Fruit fly (Drosophila melanogaster): Measurements from ENCODE around the gene Lsp1beta.

Gene Lsp1beta

DNA sequence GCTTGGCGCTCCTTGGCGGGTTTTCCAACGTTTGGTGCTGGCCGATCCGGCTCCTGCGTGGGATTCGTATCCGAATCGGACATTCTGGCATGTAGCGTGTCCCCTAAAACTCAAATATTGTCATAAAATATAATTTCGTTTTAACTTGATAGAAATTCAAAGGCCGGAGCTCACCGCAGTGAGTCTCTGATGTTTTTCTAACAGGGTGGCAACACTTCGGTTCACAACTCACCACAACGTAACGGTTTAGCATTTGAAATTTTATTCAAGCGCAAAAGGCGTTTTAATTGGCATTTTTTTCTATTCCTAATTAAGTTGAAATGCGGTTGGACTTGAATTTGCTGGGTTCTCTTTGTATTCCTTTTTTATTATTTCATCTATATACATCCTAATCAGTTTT, 13.3 kb upstream of the Lsp1beta start, which contains the start of gene CG15824:
CG15824 (minus strand) TSS at position 172 of the 400 bp plus-strand sequence.
- TF ChIP-seq CG3847 (GFP tag; IDR thresholded peaks at IDR 0.05) (0 out of 2 replicates have a peak, but pooled peaks have one; percentile 6), tio (GFP tag; optimal IDR thresholded peaks at IDR 0.05) (no peak), CG16863 (GFP tag; optimal IDR thresholded peaks at IDR 0.05) (no peak), tna (GFP tag; IDR thresholded peaks at IDR 0.05; ENCODE audit: partially characterized antibody) (no peak), Lim3 (GFP tag; IDR thresholded peaks at IDR 0.05) (no peak), Myb (GFP tag; optimal IDR thresholded peaks at IDR 0.05) (peak; percentile 95), zfh1 (GFP tag; IDR thresholded peaks at IDR 0.05) (no peak), CG2712 (tag; optimal IDR thresholded peaks at IDR 0.05) (no peak), croc (GFP tag; conservative IDR thresholded peaks at IDR 0.05) (no peak), fd64A (GFP tag; optimal IDR thresholded peaks at IDR 0.05) (no peak), Lhr (GFP tag; optimal IDR thresholded peaks at IDR 0.05) (peak; percentile 3), pfk (GFP tag; optimal IDR thresholded peaks at IDR 0.05) (no peak), trem (tag; optimal IDR thresholded peaks at IDR 0.05) (peak; percentile 24), CG12769 (tag; optimal IDR thresholded peaks at IDR 0.05) (no peak), CG1024 (GFP tag; IDR thresholded peaks at IDR 0.05) (no peak), Six4 (GFP tag; optimal IDR thresholded peaks at IDR 0.05) (no peak), CG7786 (GFP tag; optimal IDR thresholded peaks at IDR 0.05) (no peak), salm (tag; optimal IDR thresholded peaks at IDR 0.05) (no peak), tin (GFP tag; optimal IDR thresholded peaks at IDR 0.05) (no peak), gt (GFP tag; IDR thresholded peaks at IDR 0.05) (no peak), Med (GFP tag) (peak; percentile 18), CG2875 (GFP tag; optimal IDR thresholded peaks at IDR 0.05) (no peak), pb (GFP tag; optimal IDR thresholded peaks at IDR 0.05) (no peak), CG1832 (GFP tag; optimal IDR thresholded peaks at IDR 0.05) (no peak), CG6765 (GFP tag; optimal IDR thresholded peaks at IDR 0.05) (no peak), CG9727 (GFP tag; optimal IDR thresholded peaks at IDR 0.05) (no peak), Kr (GFP tag; optimal IDR thresholded peaks at IDR 0.05) (no peak), pzg (GFP tag; optimal IDR thresholded peaks at IDR 0.05) (peak; percentile 4), gsb-n (tag; optimal IDR thresholded peaks at IDR 0.05) (no peak), Dp (GFP tag; optimal IDR thresholded peaks at IDR 0.05) (peak; percentile 79), E2f2 (GFP tag; IDR thresholded peaks at IDR 0.05) (peak; percentile 88), CTCF (GFP tag; optimal IDR thresholded peaks at IDR 0.05) (peak; percentile 46), CG11456 (GFP tag; IDR thresholded peaks at IDR 0.05) (0 out of 3 replicates have a peak, but pooled peaks have one; percentile 41)

DNA sequence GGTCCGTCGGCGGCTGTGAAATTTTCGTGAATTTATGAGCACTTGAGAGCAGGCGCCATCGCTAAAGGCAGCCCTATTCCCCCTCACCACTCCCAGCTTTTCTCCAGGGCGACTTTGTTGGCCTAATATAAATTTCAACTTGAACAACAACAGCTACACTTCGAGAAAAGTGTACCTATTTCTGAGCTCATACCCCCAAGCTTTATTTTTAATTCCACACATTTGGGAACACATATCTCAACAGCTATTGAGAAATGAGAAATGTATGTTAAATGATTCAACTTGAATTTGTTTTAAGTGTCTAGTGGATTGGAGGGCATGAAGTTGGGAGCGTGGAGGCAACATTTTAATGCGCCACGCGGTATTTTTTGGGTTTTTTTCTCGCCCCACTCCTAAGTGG, 11.6 kb upstream of the Lsp1beta start:
- TF ChIP-seq vvl (GFP tag; IDR thresholded peaks at IDR 0.05) (0 out of 2 replicates have a peak, but pooled peaks have one; percentile 20), C15 (GFP tag; IDR thresholded peaks at IDR 0.05) (no peak), dpn (GFP tag; optimal IDR thresholded peaks at IDR 0.05) (peak in 1 of 2 experiments; percentile 8), Meics (GFP tag; optimal IDR thresholded peaks at IDR 0.05) (peak; percentile 29), Med (GFP tag) (peak; percentile 76), ssp (GFP tag; IDR thresholded peaks at IDR 0.05) (no peak), ind (GFP tag; optimal IDR thresholded peaks at IDR 0.05) (peak; percentile 29), row (GFP tag; IDR thresholded peaks at IDR 0.05) (peak; percentile 54; the same call in 2 of the 3 replicates), CG33557 (GFP tag; optimal IDR thresholded peaks at IDR 0.05) (no peak), Atf6 (GFP tag; IDR thresholded peaks at IDR 0.05) (peak; percentile 37; the same call in 1 of the 2 replicates), crp (GFP tag; optimal IDR thresholded peaks at IDR 0.05) (no peak), CG18599 (GFP tag; optimal IDR thresholded peaks at IDR 0.05) (peak; percentile 62), slbo (GFP tag; IDR thresholded peaks at IDR 0.05) (no peak), ab (GFP tag; optimal IDR thresholded peaks at IDR 0.05) (no peak), Ada2b (GFP tag; IDR thresholded peaks at IDR 0.05) (0 out of 2 replicates have a peak, but pooled peaks have one; percentile 6), CG8478 (optimal IDR thresholded peaks at IDR 0.05) (no peak), abd-A (tag; optimal IDR thresholded peaks at IDR 0.05) (peak; percentile 46), CG14050 (GFP tag; IDR thresholded peaks at IDR 0.05) (no peak), tna (GFP tag; IDR thresholded peaks at IDR 0.05; ENCODE audit: partially characterized antibody) (no peak), Oli (tag; optimal IDR thresholded peaks at IDR 0.05) (peak; percentile 20), CG13894 (tag; optimal IDR thresholded peaks at IDR 0.05) (no peak), crc (GFP tag; optimal IDR thresholded peaks at IDR 0.05) (no peak)

Data from whole organism, embryonic.